Worm (Caenorhabditis elegans): Measurements from ENCODE around the gene M03B6.4.

Gene M03B6.4

ce11 chrX:13858693-13859092 is at the start of gene M03B6.4:
M03B6.4 (plus strand) TSS chrX:13858841.
- TF ChIP-seq ceh-8 (GFP tag; optimal IDR thresholded peaks at IDR 0.05) (no peak), tlp-1 (tag; optimal IDR thresholded peaks at IDR 0.05) (no peak), nhr-11 (tag; optimal IDR thresholded peaks at IDR 0.05) (no peak), C34B4.2 (tag; optimal IDR thresholded peaks at IDR 0.05) (no peak), snpc-4 (tag; optimal IDR thresholded peaks at IDR 0.05) (no peak), rnt-1 (tag; optimal IDR thresholded peaks at IDR 0.05) (no peak), nhr-19 (GFP tag; conservative IDR thresholded peaks at IDR 0.05) (no peak), ces-1 (GFP tag; optimal IDR thresholded peaks at IDR 0.05) (no peak), egl-13 (tag; optimal IDR thresholded peaks at IDR 0.05) (no peak), ztf-11 (tag; optimal IDR thresholded peaks at IDR 0.05) (no peak), ceh-82 (tag; optimal IDR thresholded peaks at IDR 0.05) (no peak), ceh-88 (GFP tag; IDR thresholded peaks at IDR 0.05) (no peak), efl-1 (optimal IDR thresholded peaks at IDR 0.05) (no peak), efl-1 (GFP tag; optimal IDR thresholded peaks at IDR 0.05 in 1 of 2) (no peak), skn-1 (tag; optimal IDR thresholded peaks at IDR 0.05) (no peak)

ce11 chrX:13809773-13810172 is 48.9 kb upstream of the M03B6.4 start, which contains the start of gene obr-3:
obr-3 (minus strand) TSS chrX:13809873.
- no peak for TF ChIP-seq hlh-17 (GFP tag; optimal IDR thresholded peaks at IDR 0.05; ENCODE audit: borderline replicate concordance)
- TF ChIP-seq lsy-2 (tag; optimal IDR thresholded peaks at IDR 0.05): no peak
- TF ChIP-seq ztf-11 (tag; optimal IDR thresholded peaks at IDR 0.05): no peak
- TF ChIP-seq ceh-88 (GFP tag; IDR thresholded peaks at IDR 0.05): no peak
- TF ChIP-seq unc-86 (tag; optimal IDR thresholded peaks at IDR 0.05): no peak
- TF ChIP-seq ceh-82 (tag; optimal IDR thresholded peaks at IDR 0.05): no peak
- TF ChIP-seq alr-1 (tag; optimal IDR thresholded peaks at IDR 0.05; ENCODE audit: borderline replicate concordance): no peak
- TF ChIP-seq rnt-1 (tag; optimal IDR thresholded peaks at IDR 0.05): no peak
- TF ChIP-seq tbx-2 (tag; optimal IDR thresholded peaks at IDR 0.05): no peak
- TF ChIP-seq sptf-1 (tag; optimal IDR thresholded peaks at IDR 0.05): no peak
- no peak for TF ChIP-seq jun-1 (tag; optimal IDR thresholded peaks at IDR 0.05)
- no peak for TF ChIP-seq lir-3 (tag; optimal IDR thresholded peaks at IDR 0.05; ENCODE audit: poor library complexity)
- TF ChIP-seq nhr-84 (tag; optimal IDR thresholded peaks at IDR 0.05): no peak
- no peak for TF ChIP-seq nhr-11 (tag; optimal IDR thresholded peaks at IDR 0.05)
- TF ChIP-seq vab-15 (tag; optimal IDR thresholded peaks at IDR 0.05): no peak
- TF ChIP-seq pax-3 (tag; optimal IDR thresholded peaks at IDR 0.05): no peak
- no peak for TF ChIP-seq unc-30 (tag; optimal IDR thresholded peaks at IDR 0.05)

ce11 chrX:13811156-13811555 is 47.5 kb upstream of the M03B6.4 start:
- TF ChIP-seq pqm-1 (tag; optimal IDR thresholded peaks at IDR 0.05): no peak
- TF ChIP-seq ztf-11 (tag; optimal IDR thresholded peaks at IDR 0.05): no peak
- TF ChIP-seq swsn-7 (tag; optimal IDR thresholded peaks at IDR 0.05): no peak
- no peak for TF ChIP-seq elt-2 (tag; optimal IDR thresholded peaks at IDR 0.05)
- TF ChIP-seq irx-1 (tag; optimal IDR thresholded peaks at IDR 0.05): no peak
- TF ChIP-seq nhr-90 (tag; optimal IDR thresholded peaks at IDR 0.05; ENCODE audit: poor library complexity): no peak
- no peak for TF ChIP-seq F16B12.6 (tag; optimal IDR thresholded peaks at IDR 0.05)
- TF ChIP-seq pax-3 (tag; optimal IDR thresholded peaks at IDR 0.05): no peak
- TF ChIP-seq vab-15 (tag; optimal IDR thresholded peaks at IDR 0.05): no peak
- TF ChIP-seq grh-1 (GFP tag; IDR thresholded peaks at IDR 0.05): no peak
- TF ChIP-seq mef-2 (tag; optimal IDR thresholded peaks at IDR 0.05): no peak
- TF ChIP-seq zip-4 (GFP tag; optimal IDR thresholded peaks at IDR 0.05): no peak
- no peak for TF ChIP-seq blmp-1 (tag; optimal IDR thresholded peaks at IDR 0.05)
- TF ChIP-seq Y116A8C.19 (tag; optimal IDR thresholded peaks at IDR 0.05; ENCODE audit: borderline replicate concordance): no peak

ce11 chrX:13811929-13812328 is 46.7 kb upstream of the M03B6.4 start:
- TF ChIP-seq F16B12.6 (tag; optimal IDR thresholded peaks at IDR 0.05) (no peak), fkh-10 (GFP tag; optimal IDR thresholded peaks at IDR 0.05) (no peak), nhr-47 (tag; optimal IDR thresholded peaks at IDR 0.05) (no peak), aha-1 (tag; optimal IDR thresholded peaks at IDR 0.05) (no peak), ceh-8 (GFP tag; optimal IDR thresholded peaks at IDR 0.05) (no peak), fkh-8 (tag; optimal IDR thresholded peaks at IDR 0.05) (no peak), unc-130 (tag; optimal IDR thresholded peaks at IDR 0.05) (no peak), lin-14 (GFP tag; optimal IDR thresholded peaks at IDR 0.05) (peak; percentile 81), snu-23 (GFP tag; optimal IDR thresholded peaks at IDR 0.05) (no peak), sup-37 (GFP tag; optimal IDR thresholded peaks at IDR 0.05) (no peak), vab-15 (tag; optimal IDR thresholded peaks at IDR 0.05) (no peak), efl-1 (optimal IDR thresholded peaks at IDR 0.05) (no peak), efl-1 (GFP tag; optimal IDR thresholded peaks at IDR 0.05 in 1 of 2) (peak in 1 of 2 experiments; percentile 2), elt-2 (tag; optimal IDR thresholded peaks at IDR 0.05) (no peak), nhr-77 (tag; optimal IDR thresholded peaks at IDR 0.05) (no peak), pqm-1 (tag; optimal IDR thresholded peaks at IDR 0.05) (no peak), hlh-17 (GFP tag; optimal IDR thresholded peaks at IDR 0.05; ENCODE audit: borderline replicate concordance) (no peak)
